Fruit fly (Drosophila melanogaster) Kc167 (cell line): Measurements from ENCODE around the gene Tsp74F.

Experiments used
- Sin3A ChIP-seq: fragments of >200 bp; optimal IDR thresholded peaks from 2 replicates; lab custom pipeline; 2018; ENCODE audit warnings: missing external identifiers
- h ChIP-seq: fragments of >200 bp; optimal IDR thresholded peaks from 3 replicates; lab custom pipeline; 2018; ENCODE audit warnings: missing external identifiers
- insv ChIP-seq: fragments of >200 bp; optimal IDR thresholded peaks from 3 replicates; lab custom pipeline; 2018; ENCODE audit warnings: missing external identifiers
- ttk ChIP-seq: sonication (Bioruptor generic); optimal IDR thresholded peaks from 2 replicates; lab custom pipeline; 2017; ENCODE audit warnings: missing external identifiers

- TF ChIP-seq ttk (lab: Kevin White, UChicago) (no peak), h (lab: Kevin White, UChicago) (no peak), Sin3A (lab: Kevin White, UChicago) (no peak), insv (lab: Kevin White, UChicago) (no peak)
Observed at dm6 chr3L:17915792-17916540, 20.3 kb upstream of the Tsp74F start.
